Worm (Caenorhabditis elegans): Measurements from ENCODE around the gene mmab-1.

The mmab-1 gene

DNA sequence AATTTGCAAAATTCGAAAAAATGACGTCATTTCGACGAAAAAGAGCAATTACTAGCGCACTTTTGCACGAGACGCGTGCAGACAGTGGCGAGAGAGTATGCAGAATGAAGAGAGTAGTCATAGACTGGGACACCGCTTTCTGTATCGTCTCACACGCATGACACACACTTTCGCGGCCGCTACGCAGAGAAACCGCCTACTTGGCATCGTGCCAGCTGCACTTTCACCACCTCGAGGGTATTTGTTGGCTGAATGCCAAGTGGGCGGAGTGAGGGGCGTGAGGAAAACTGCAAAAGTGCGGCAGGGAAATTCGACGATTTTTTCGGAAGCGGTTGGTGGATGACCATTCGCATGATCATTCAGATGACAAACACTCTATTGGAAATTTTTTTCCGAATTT lies 22.2 kb downstream of the mmab-1 start (continued):
- TF ChIP-seq aly-2 (tag; optimal IDR thresholded peaks at IDR 0.05), result no peak
- peak; percentile 97 for TF ChIP-seq tbx-2 (tag; optimal IDR thresholded peaks at IDR 0.05)
- peak; percentile 95 for TF ChIP-seq nhr-11 (tag; optimal IDR thresholded peaks at IDR 0.05)
- TF ChIP-seq mdl-1 (tag; optimal IDR thresholded peaks at IDR 0.05), result peak; percentile 97
- TF ChIP-seq unc-62 (GFP tag; optimal IDR thresholded peaks at IDR 0.05), result peak; percentile 97
- peak; percentile 97 for TF ChIP-seq fos-1 (tag; optimal IDR thresholded peaks at IDR 0.05)
- peak; percentile 98 for TF ChIP-seq nhr-43 (tag; optimal IDR thresholded peaks at IDR 0.05; ENCODE audit: poor library complexity, severe bottlenecking)
- TF ChIP-seq hmg-11 (tag; optimal IDR thresholded peaks at IDR 0.05), result peak; percentile 97

DNA sequence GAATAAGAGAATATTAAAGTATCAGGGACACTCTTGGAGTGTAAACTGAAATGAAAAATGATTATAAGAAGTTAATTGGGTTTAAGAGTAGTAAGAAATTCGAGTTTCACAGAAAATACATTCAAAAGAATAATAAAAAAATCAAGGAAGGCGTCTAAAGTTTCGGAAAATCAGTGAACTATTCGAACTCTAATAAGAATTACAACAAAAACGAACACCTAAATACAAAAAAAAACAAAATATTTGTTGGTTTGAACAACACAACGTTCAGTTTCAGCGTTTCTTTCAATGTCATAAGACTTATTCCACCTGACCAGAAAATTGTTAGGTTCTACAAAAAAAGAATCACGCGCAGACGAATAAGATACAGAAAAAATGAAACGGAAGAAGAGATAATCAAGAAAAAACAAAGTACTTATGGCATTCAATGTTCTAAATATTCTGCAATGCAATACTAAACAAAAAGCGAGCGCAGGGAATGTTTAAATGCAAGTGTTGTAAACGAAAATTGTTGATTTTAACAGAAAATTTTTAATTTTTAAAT lies 22.8 kb downstream of the mmab-1 start, which contains the start of gene nhl-2:
TSS of gene nhl-2 (minus strand) at position 51 of the 544 bp plus-strand sequence.
- no peak for TF ChIP-seq ama-1 (optimal IDR thresholded peaks at IDR 0.05)
- TF ChIP-seq nhr-43 (tag; optimal IDR thresholded peaks at IDR 0.05; ENCODE audit: poor library complexity, severe bottlenecking), result no peak
- TF ChIP-seq lin-15B (tag; optimal IDR thresholded peaks at IDR 0.05), result no peak
- no peak for TF ChIP-seq lsy-12 (tag; optimal IDR thresholded peaks at IDR 0.05)
- no peak for TF ChIP-seq nhr-12 (tag; optimal IDR thresholded peaks at IDR 0.05)
- no peak for TF ChIP-seq nhr-28 (tag; optimal IDR thresholded peaks at IDR 0.05)
- TF ChIP-seq jun-1 (tag; optimal IDR thresholded peaks at IDR 0.05), result no peak
- TF ChIP-seq nhr-25 (tag; optimal IDR thresholded peaks at IDR 0.05), result no peak
- TF ChIP-seq aly-2 (tag; optimal IDR thresholded peaks at IDR 0.05), result no peak
- TF ChIP-seq nhr-237 (tag; optimal IDR thresholded peaks at IDR 0.05), result no peak
- TF ChIP-seq nhr-77 (tag; optimal IDR thresholded peaks at IDR 0.05), result no peak
- TF ChIP-seq skn-1 (tag; optimal IDR thresholded peaks at IDR 0.05), result no peak
- TF ChIP-seq nhr-23 (tag; optimal IDR thresholded peaks at IDR 0.05), result no peak
- TF ChIP-seq zag-1 (tag; optimal IDR thresholded peaks at IDR 0.05), result no peak
- TF ChIP-seq egl-27 (tag; optimal IDR thresholded peaks at IDR 0.05), result no peak

ce11 chrIII:4895313-4895712 lies 26.6 kb downstream of the mmab-1 start:
- TF ChIP-seq lin-39 (tag; optimal IDR thresholded peaks at IDR 0.05) (no peak), mml-1 (tag; optimal IDR thresholded peaks at IDR 0.05) (no peak), nhr-77 (tag; optimal IDR thresholded peaks at IDR 0.05) (no peak), daf-12 (tag; optimal IDR thresholded peaks at IDR 0.05) (no peak), tbx-2 (tag; optimal IDR thresholded peaks at IDR 0.05) (no peak), ama-1 (optimal IDR thresholded peaks at IDR 0.05) (no peak)

ce11 chrIII:4893540-4893939 lies 28.4 kb downstream of the mmab-1 start, which contains the start of gene F26F4.6:
Gene F26F4.6 (minus strand): TSS chrIII:4893640.
- TF ChIP-seq elt-1 (tag; optimal IDR thresholded peaks at IDR 0.05), result no peak
- TF ChIP-seq elt-3 (tag; optimal IDR thresholded peaks at IDR 0.05), result no peak
- no peak for TF ChIP-seq eor-1 (tag; optimal IDR thresholded peaks at IDR 0.05)
- no peak for TF ChIP-seq ceh-16 (tag; optimal IDR thresholded peaks at IDR 0.05)
- no peak for TF ChIP-seq pha-4 (tag; optimal IDR thresholded peaks at IDR 0.05)
- TF ChIP-seq mdl-1 (tag; optimal IDR thresholded peaks at IDR 0.05), result no peak

ce11 chrIII:4890997-4891396 lies 30.9 kb downstream of the mmab-1 start, which contains the start of gene F26F4.5:
Gene F26F4.5 (minus strand): TSS chrIII:4891252.
- TF ChIP-seq ceh-28 (tag; optimal IDR thresholded peaks at IDR 0.05) (no peak), pha-4 (tag; optimal IDR thresholded peaks at IDR 0.05) (peak; percentile 29)

ce11 chrIII:4887291-4887690 lies 34.6 kb downstream of the mmab-1 start, which contains the start of gene clec-6:
Gene clec-6 (minus strand): TSS chrIII:4887444.
- TF ChIP-seq pqm-1 (tag; optimal IDR thresholded peaks at IDR 0.05) (peak; percentile 23), ceh-28 (tag; optimal IDR thresholded peaks at IDR 0.05) (no peak), nhr-23 (tag; optimal IDR thresholded peaks at IDR 0.05) (no peak), pha-4 (tag; optimal IDR thresholded peaks at IDR 0.05) (peak; percentile 33), elt-2 (tag; optimal IDR thresholded peaks at IDR 0.05) (peak; percentile 60), ztf-11 (tag; optimal IDR thresholded peaks at IDR 0.05) (no peak), mml-1 (tag; optimal IDR thresholded peaks at IDR 0.05) (no peak), nhr-25 (tag; optimal IDR thresholded peaks at IDR 0.05) (no peak), mdl-1 (tag; optimal IDR thresholded peaks at IDR 0.05) (no peak), egl-27 (tag; optimal IDR thresholded peaks at IDR 0.05) (no peak)
